Worm (Caenorhabditis elegans) whole organism, L3 larva: Measurements from ENCODE around the gene npr-43.

Experiments used
- R02D3.7 ChIP-seq: fragments of 150-350 bp; optimal IDR thresholded peaks from 2 replicates; lab custom pipeline; 2014; ENCODE audit warnings: missing biosample characterization, missing genetic modification characterization
- aly-2 ChIP-seq: fragments of 150-350 bp; optimal IDR thresholded peaks from 2 replicates; lab custom pipeline; 2014; ENCODE audit warnings: missing biosample characterization, missing genetic modification characterization
- ama-1 ChIP-seq: fragments of 150-350 bp; optimal IDR thresholded peaks from 2 replicates; lab custom pipeline; 2018
- ceh-28 ChIP-seq: fragments of 150-350 bp; optimal IDR thresholded peaks from 2 replicates; lab custom pipeline; 2014; ENCODE audit warnings: missing biosample characterization, missing genetic modification reagents, missing genetic modification characterization
- ceh-82 ChIP-seq: fragments of 150-350 bp; optimal IDR thresholded peaks from 2 replicates; lab custom pipeline; 2014; ENCODE audit warnings: missing biosample characterization, missing genetic modification characterization
- daf-12 ChIP-seq: fragments of 150-350 bp; optimal IDR thresholded peaks from 2 replicates; lab custom pipeline; 2014; ENCODE audit warnings: missing biosample characterization, missing genetic modification reagents, missing genetic modification characterization
- egl-5 ChIP-seq: fragments of 150-350 bp; optimal IDR thresholded peaks from 2 replicates; lab custom pipeline; 2017; ENCODE audit warnings: missing biosample characterization, missing genetic modification reagents, missing genetic modification characterization, inconsistent platforms
- elt-2 ChIP-seq: sonication (generic microtip); optimal IDR thresholded peaks from 2 replicates; lab custom pipeline; 2016; ENCODE audit warnings: missing genetic modification reagents, mild to moderate bottlenecking, missing genetic modification characterization, missing compliant biosample characterization
- elt-3 ChIP-seq, 3 experiments: fragments of 150-350 bp in 1 of 3; sonication (generic microtip) in 2 of 3; optimal IDR thresholded peaks; 2 replicates in 2 of 3; 4 replicates in 1 of 3; lab custom pipeline; 2014 to 2017; ENCODE audit warnings: missing biosample characterization in 3 of 3, missing genetic modification characterization in 3 of 3
- eor-1 ChIP-seq, 2 experiments: fragments of 150-350 bp; optimal IDR thresholded peaks; 2 replicates each; lab custom pipeline; 2014 to 2018; ENCODE audit warnings: missing biosample characterization in 2 of 2, missing genetic modification characterization in 2 of 2
- fkh-10 ChIP-seq: sonication (generic microtip); optimal IDR thresholded peaks from 2 replicates; lab custom pipeline; 2017; ENCODE audit warnings: missing biosample characterization, missing genetic modification reagents, missing genetic modification characterization
- fos-1 ChIP-seq: fragments of 150-350 bp; optimal IDR thresholded peaks from 2 replicates; lab custom pipeline; 2014; ENCODE audit warnings: missing biosample characterization, missing genetic modification characterization
- hmg-11 ChIP-seq: sonication (generic microtip); optimal IDR thresholded peaks from 2 replicates; lab custom pipeline; 2016; ENCODE audit warnings: missing genetic modification characterization, missing compliant biosample characterization
- jun-1 ChIP-seq: fragments of 150-350 bp; optimal IDR thresholded peaks from 2 replicates; lab custom pipeline; 2014; ENCODE audit warnings: missing biosample characterization, missing genetic modification reagents, missing genetic modification characterization
- lin-39 ChIP-seq: fragments of 150-350 bp; optimal IDR thresholded peaks from 2 replicates; lab custom pipeline; 2018; ENCODE audit warnings: missing biosample characterization, missing genetic modification reagents, missing genetic modification characterization
- lsy-12 ChIP-seq: sonication (generic microtip); optimal IDR thresholded peaks from 2 replicates; lab custom pipeline; 2016; ENCODE audit warnings: mild to moderate bottlenecking, missing genetic modification characterization, missing compliant biosample characterization
- mdl-1 ChIP-seq: fragments of 150-350 bp; optimal IDR thresholded peaks from 2 replicates; lab custom pipeline; 2014; ENCODE audit warnings: missing biosample characterization, missing genetic modification characterization
- mml-1 ChIP-seq: fragments of 150-350 bp; sonication (generic microtip); optimal IDR thresholded peaks from 3 replicates; lab custom pipeline; 2014; ENCODE audit warnings: missing biosample characterization, missing genetic modification characterization
- nfya-1 ChIP-seq: sonication (generic microtip); optimal IDR thresholded peaks from 2 replicates; lab custom pipeline; 2017; ENCODE audit warnings: missing genetic modification characterization, mild to moderate bottlenecking, missing compliant biosample characterization, antibody characterized with exemption, moderate library complexity; ENCODE audit not compliant: insufficient read depth
- nhr-11 ChIP-seq: fragments of 150-350 bp; optimal IDR thresholded peaks from 2 replicates; lab custom pipeline; 2014; ENCODE audit warnings: missing biosample characterization, missing genetic modification characterization
- nhr-12 ChIP-seq: fragments of 150-350 bp; optimal IDR thresholded peaks from 2 replicates; lab custom pipeline; 2014; ENCODE audit warnings: missing biosample characterization, missing genetic modification characterization
- nhr-23 ChIP-seq: fragments of 150-350 bp; optimal IDR thresholded peaks from 2 replicates; lab custom pipeline; 2014; ENCODE audit warnings: missing biosample characterization, missing genetic modification reagents, missing genetic modification characterization
- nhr-25 ChIP-seq: sonication (generic microtip); optimal IDR thresholded peaks from 2 replicates; lab custom pipeline; 2017; ENCODE audit warnings: missing biosample characterization, missing genetic modification characterization
- nhr-28 ChIP-seq: fragments of 150-350 bp; optimal IDR thresholded peaks from 2 replicates; lab custom pipeline; 2014; ENCODE audit warnings: missing biosample characterization, missing genetic modification characterization
- nhr-43 ChIP-seq: sonication (generic microtip); optimal IDR thresholded peaks from 2 replicates; lab custom pipeline; 2016; ENCODE audit warnings: mild to moderate bottlenecking, missing genetic modification characterization, missing compliant biosample characterization; ENCODE audit not compliant: poor library complexity, severe bottlenecking
- nhr-67 ChIP-seq: fragments of 150-350 bp; optimal IDR thresholded peaks from 2 replicates; lab custom pipeline; 2014; ENCODE audit warnings: missing biosample characterization, missing genetic modification characterization
- nhr-76 ChIP-seq: fragments of 150-350 bp; sonication (generic microtip); optimal IDR thresholded peaks from 5 replicates; lab custom pipeline; 2014; ENCODE audit warnings: missing biosample characterization, missing genetic modification characterization
- nhr-77 ChIP-seq: fragments of 150-350 bp; optimal IDR thresholded peaks from 2 replicates; lab custom pipeline; 2014; ENCODE audit warnings: missing biosample characterization, missing genetic modification characterization
- pha-4 ChIP-seq: fragments of 150-350 bp; optimal IDR thresholded peaks from 2 replicates; lab custom pipeline; 2014; ENCODE audit warnings: missing biosample characterization, missing genetic modification reagents, missing genetic modification characterization
- pqm-1 ChIP-seq: fragments of 150-350 bp; optimal IDR thresholded peaks from 2 replicates; lab custom pipeline; 2017; ENCODE audit warnings: missing biosample characterization, missing genetic modification characterization, inconsistent platforms
- skn-1 ChIP-seq: fragments of 150-350 bp; optimal IDR thresholded peaks from 2 replicates; lab custom pipeline; 2014; ENCODE audit warnings: missing biosample characterization, missing genetic modification characterization
- snpc-4 ChIP-seq: fragments of 150-350 bp; optimal IDR thresholded peaks from 2 replicates; lab custom pipeline; 2014; ENCODE audit warnings: missing biosample characterization, missing genetic modification characterization
- tbx-2 ChIP-seq: sonication (generic microtip); optimal IDR thresholded peaks from 2 replicates; lab custom pipeline; 2016; ENCODE audit warnings: mild to moderate bottlenecking, missing genetic modification characterization, missing compliant biosample characterization
- unc-39 ChIP-seq: sonication (generic microtip); optimal IDR thresholded peaks from 4 replicates; lab custom pipeline; 2017; ENCODE audit warnings: missing biosample characterization, missing genetic modification characterization
- unc-62 ChIP-seq: fragments of 150-350 bp; sonication (generic microtip); optimal IDR thresholded peaks from 4 replicates; lab custom pipeline; 2014; ENCODE audit warnings: missing biosample characterization, missing genetic modification reagents, missing genetic modification characterization
- zag-1 ChIP-seq: fragments of 150-350 bp; optimal IDR thresholded peaks from 2 replicates; lab custom pipeline; 2014; ENCODE audit warnings: missing biosample characterization, missing genetic modification characterization
- ztf-11 ChIP-seq: fragments of 150-350 bp; optimal IDR thresholded peaks from 2 replicates; lab custom pipeline; 2014; ENCODE audit warnings: missing biosample characterization, missing genetic modification characterization

npr-43 gene

DNA sequence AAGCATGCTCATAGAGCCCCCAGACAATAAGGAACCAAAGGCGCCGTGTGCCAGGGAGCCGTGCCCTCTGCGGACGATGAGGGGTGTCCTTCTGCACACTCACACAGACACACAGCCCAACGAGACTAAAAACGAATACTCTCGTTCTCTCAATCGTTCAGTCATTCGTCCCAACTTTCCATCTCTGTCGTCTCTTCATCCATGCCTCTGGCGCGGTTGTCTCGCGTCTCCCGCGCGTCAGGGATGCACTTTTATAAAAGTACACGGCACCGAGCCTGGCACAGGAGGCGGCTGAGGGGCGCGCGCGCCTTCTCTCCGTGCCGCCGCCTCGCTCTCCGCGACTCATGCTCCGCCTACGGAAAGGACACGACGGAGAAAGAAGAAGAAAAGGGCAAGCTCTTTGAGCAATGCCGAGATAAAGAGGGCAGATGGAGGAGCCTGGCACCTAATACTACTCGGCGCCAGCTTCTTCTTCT is 12.4 kb downstream of the npr-43 start (continued):
- no peak for TF ChIP-seq unc-39 (tag; lab: Kevin White, UChicago)
- no peak for TF ChIP-seq fkh-10 (GFP tag; lab: Kevin White, UChicago)
- TF ChIP-seq elt-3 (tag; optimal IDR thresholded peaks at IDR 0.05; lab: Kevin White, UChicago), result no peak
- peak; percentile 32 for TF ChIP-seq elt-2 (tag; lab: Kevin White, UChicago)
- TF ChIP-seq unc-62 (GFP tag; lab: Kevin White, UChicago), result peak; percentile 85
- no peak for TF ChIP-seq eor-1 (tag; optimal IDR thresholded peaks at IDR 0.05; lab: Kevin White, UChicago)
- peak; percentile 90 for TF ChIP-seq nhr-23
- TF ChIP-seq, all 47 proteins: peak for 25

ce11 chrV:14364586-14365248 is 14.2 kb downstream of the npr-43 start:
- TF ChIP-seq pqm-1 (no peak), unc-39 (tag; lab: Kevin White, UChicago) (no peak), nhr-28 (tag; lab: Kevin White, UChicago) (no peak), ama-1 (lab: Kevin White, UChicago) (peak; percentile 35), ceh-82 (tag; lab: Kevin White, UChicago) (no peak), lin-39 (tag; lab: Kevin White, UChicago) (peak; percentile 47), elt-2 (tag; lab: Kevin White, UChicago) (no peak), fos-1 (no peak), tbx-2 (no peak), nfya-1 (tag; lab: Kevin White, UChicago) (peak; percentile 100), nhr-76 (tag; lab: Kevin White, UChicago) (no peak), nhr-25 (peak; percentile 88), hmg-11 (peak; percentile 66), nhr-11 (tag; lab: Kevin White, UChicago) (no peak), egl-5 (tag; lab: Kevin White, UChicago) (no peak), nhr-43 (tag; lab: Kevin White, UChicago) (peak; percentile 46), ztf-11 (peak; percentile 33), daf-12 (tag; lab: Kevin White, UChicago) (no peak), zag-1 (tag; lab: Kevin White, UChicago) (no peak), lsy-12 (tag; lab: Kevin White, UChicago) (peak; percentile 29), nhr-23 (peak; percentile 14)

- TF ChIP-seq zag-1 (tag; lab: Kevin White, UChicago) (no peak), nhr-11 (tag; lab: Kevin White, UChicago) (no peak), fos-1 (no peak), nhr-77 (no peak), elt-3 (tag; optimal IDR thresholded peaks at IDR 0.05; lab: Kevin White, UChicago) (no peak)
These were observed 16.9 kb downstream of the npr-43 start for ce11 chrV:14361973-14362372.

ce11 chrV:14358577-14358976 is 20.3 kb downstream of the npr-43 start, which contains the start of gene Y49A3A.4:
Gene Y49A3A.4, minus strand, starts transcription at chrV:14358890.
- peak; percentile 14 for TF ChIP-seq nfya-1 (tag; lab: Kevin White, UChicago)
- TF ChIP-seq elt-2 (tag; lab: Kevin White, UChicago), result peak; percentile 11
- no peak for TF ChIP-seq tbx-2
- peak; percentile 77 for TF ChIP-seq snpc-4 (tag; lab: Kevin White, UChicago)

DNA sequence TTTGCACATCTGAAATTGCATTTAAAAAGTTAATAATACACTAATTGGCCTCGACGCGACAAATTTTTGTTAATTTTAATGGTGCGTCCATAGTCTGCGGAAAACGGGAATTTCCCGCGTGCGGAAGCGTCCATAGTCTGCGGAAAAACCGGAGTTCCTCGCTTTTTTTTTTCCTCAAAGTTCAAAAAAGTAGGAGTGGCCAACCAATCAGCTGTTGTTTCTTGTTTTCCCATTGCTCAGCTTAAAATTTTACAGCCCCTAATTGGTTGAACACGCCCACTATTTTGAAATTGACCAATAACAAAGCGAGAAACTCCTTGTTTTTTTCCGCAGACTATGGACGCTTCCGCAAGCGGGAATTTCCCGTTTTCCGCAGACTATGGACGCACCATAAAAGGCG is 21.5 kb downstream of the npr-43 start:
- TF ChIP-seq nfya-1 (tag; lab: Kevin White, UChicago), result peak; percentile 86

DNA sequence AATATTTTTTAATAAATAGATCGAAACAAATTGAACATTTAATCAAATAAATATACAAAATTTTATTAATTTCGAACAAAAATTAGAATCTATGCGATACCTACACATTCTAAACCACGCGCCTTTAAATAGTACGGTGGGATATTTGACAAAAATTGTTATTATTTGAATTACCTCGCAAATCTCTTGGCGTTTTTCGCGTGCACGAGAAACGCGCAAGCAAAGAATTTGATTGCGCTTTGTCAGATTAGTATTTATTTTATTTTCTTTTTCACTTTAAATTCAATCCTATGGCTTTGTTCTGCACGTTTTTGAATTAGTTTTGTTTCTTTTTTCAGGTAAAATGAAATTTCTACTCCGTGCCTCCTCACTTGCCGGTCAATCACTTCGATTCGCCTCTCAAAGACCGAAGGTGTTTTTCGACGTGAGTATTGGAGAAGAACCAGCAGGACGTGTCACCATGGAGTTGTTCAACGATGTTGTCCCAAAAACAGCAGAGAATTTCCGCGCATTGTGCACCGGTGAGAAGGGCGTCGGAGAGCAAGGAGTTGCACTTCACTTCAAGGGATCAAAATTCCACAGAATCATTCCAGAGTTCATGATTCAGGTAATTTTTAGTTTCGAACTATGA is 23.0 kb downstream of the npr-43 start, which contains the start of gene cyn-1:
Gene cyn-1 (plus strand): TSS at position 339 of the 631 bp plus-strand sequence.
- TF ChIP-seq tbx-2 (peak; percentile 69), daf-12 (tag; lab: Kevin White, UChicago) (no peak), nfya-1 (tag; lab: Kevin White, UChicago) (peak; percentile 94), nhr-77 (peak; percentile 14), nhr-12 (no peak), nhr-11 (tag; lab: Kevin White, UChicago) (no peak), fkh-10 (GFP tag; lab: Kevin White, UChicago) (peak; percentile 38), ceh-28 (tag; lab: Kevin White, UChicago) (peak; percentile 68), hmg-11 (peak; percentile 41), pha-4 (tag; lab: Kevin White, UChicago) (peak; percentile 93), lsy-12 (tag; lab: Kevin White, UChicago) (peak; percentile 77), nhr-76 (tag; lab: Kevin White, UChicago) (no peak), lin-39 (tag; lab: Kevin White, UChicago) (peak; percentile 28), mdl-1 (tag; lab: Kevin White, UChicago) (no peak), mml-1 (no peak), nhr-25 (peak; percentile 35), ceh-82 (tag; lab: Kevin White, UChicago) (peak; percentile 26), jun-1 (tag; lab: Kevin White, UChicago) (peak; percentile 77), pqm-1 (no peak), ama-1 (lab: Kevin White, UChicago) (no peak), R02D3.7 (tag; lab: Kevin White, UChicago) (peak; percentile 72), nhr-43 (tag; lab: Kevin White, UChicago) (peak; percentile 76), zag-1 (tag; lab: Kevin White, UChicago) (no peak), nhr-67 (tag; lab: Kevin White, UChicago) (no peak), aly-2 (no peak), skn-1 (tag; lab: Kevin White, UChicago) (no peak)
